Worm (Caenorhabditis elegans): ENCODE data around the gene Y54F10BM.22.
A peak's percentile ranks its signal among the peaks of the same experiment; 100 is the strongest.

Y54F10BM.22 gene

ce11 chrIII:2310996-2311395 lies 30.3 kb downstream of the Y54F10BM.22 start:
- TF ChIP-seq pha-4 (tag; optimal IDR thresholded peaks at IDR 0.05) (no peak), ceh-43 (GFP tag; optimal IDR thresholded peaks at IDR 0.05) (no peak)

ce11 chrIII:2313985-2314494 lies 33.3 kb downstream of the Y54F10BM.22 start, which contains the start of the genes fbxa-66 and iffb-1:
TSS of gene fbxa-66 (minus strand) at chrIII:2314035.
TSS of gene iffb-1 (plus strand) at chrIII:2314436.
- no peak for TF ChIP-seq hlh-1 (tag; optimal IDR thresholded peaks at IDR 0.05)
- no peak for TF ChIP-seq elt-3 (tag; optimal IDR thresholded peaks at IDR 0.05)
- no peak for TF ChIP-seq cnd-1 (tag; optimal IDR thresholded peaks at IDR 0.05)
- TF ChIP-seq unc-62 (GFP tag; optimal IDR thresholded peaks at IDR 0.05): no peak
- TF ChIP-seq bed-3 (GFP tag; optimal IDR thresholded peaks at IDR 0.05): no peak
- peak; percentile 44 for TF ChIP-seq ces-1 (GFP tag; optimal IDR thresholded peaks at IDR 0.05)
- no peak for TF ChIP-seq mab-5 (tag; optimal IDR thresholded peaks at IDR 0.05)
- TF ChIP-seq sem-2 (GFP tag; optimal IDR thresholded peaks at IDR 0.05): no peak

- no peak for TF ChIP-seq nhr-2 (tag; optimal IDR thresholded peaks at IDR 0.05)
- no peak for TF ChIP-seq unc-120 (tag; optimal IDR thresholded peaks at IDR 0.05; ENCODE audit: poor library complexity, severe bottlenecking)
- TF ChIP-seq zip-8 (tag; optimal IDR thresholded peaks at IDR 0.05): no peak
- TF ChIP-seq lsy-2 (tag; optimal IDR thresholded peaks at IDR 0.05): no peak
- TF ChIP-seq M03D4.4 (tag; optimal IDR thresholded peaks at IDR 0.05): no peak
- TF ChIP-seq lin-32 (GFP tag; optimal IDR thresholded peaks at IDR 0.05): no peak
- no peak for TF ChIP-seq bed-3 (GFP tag; optimal IDR thresholded peaks at IDR 0.05)
- TF ChIP-seq unc-39 (tag; optimal IDR thresholded peaks at IDR 0.05): no peak
- TF ChIP-seq mls-2 (tag; optimal IDR thresholded peaks at IDR 0.05): no peak
- TF ChIP-seq ceh-39 (tag; optimal IDR thresholded peaks at IDR 0.05): no peak
- TF ChIP-seq blmp-1 (tag; optimal IDR thresholded peaks at IDR 0.05): no peak
Measured at ce11 chrIII:2314678-2315077, 34.0 kb downstream of the Y54F10BM.22 start.

ce11 chrIII:2316439-2316838 lies 35.7 kb downstream of the Y54F10BM.22 start:
- TF ChIP-seq nhr-12 (tag; optimal IDR thresholded peaks at IDR 0.05): no peak
- no peak for TF ChIP-seq nhr-76 (tag; optimal IDR thresholded peaks at IDR 0.05)
- no peak for TF ChIP-seq elt-1 (tag; optimal IDR thresholded peaks at IDR 0.05; ENCODE audit: borderline replicate concordance, insufficient read depth)
- TF ChIP-seq ham-2 (GFP tag; optimal IDR thresholded peaks at IDR 0.05): no peak

- TF ChIP-seq hlh-1 (tag; optimal IDR thresholded peaks at IDR 0.05): no peak
- TF ChIP-seq elt-1 (tag; optimal IDR thresholded peaks at IDR 0.05; ENCODE audit: borderline replicate concordance, insufficient read depth): no peak
- TF ChIP-seq bed-3 (GFP tag; optimal IDR thresholded peaks at IDR 0.05): no peak
- TF ChIP-seq nhr-76 (tag; optimal IDR thresholded peaks at IDR 0.05): no peak
- no peak for TF ChIP-seq tbx-8 (GFP tag; optimal IDR thresholded peaks at IDR 0.05)
Measured at ce11 chrIII:2324703-2325102, 44.0 kb downstream of the Y54F10BM.22 start.

- TF ChIP-seq zip-8 (tag; optimal IDR thresholded peaks at IDR 0.05) (no peak), mab-5 (tag; optimal IDR thresholded peaks at IDR 0.05) (no peak), hlh-1 (tag; optimal IDR thresholded peaks at IDR 0.05) (no peak), sem-2 (GFP tag; optimal IDR thresholded peaks at IDR 0.05) (no peak), mls-2 (tag; optimal IDR thresholded peaks at IDR 0.05) (no peak), nhr-76 (tag; optimal IDR thresholded peaks at IDR 0.05) (no peak)
Measured at ce11 chrIII:2328612-2329011, 47.9 kb downstream of the Y54F10BM.22 start.

ce11 chrIII:2329336-2329735 lies 48.6 kb downstream of the Y54F10BM.22 start, which contains the start of gene Y54F10BM.12:
TSS of gene Y54F10BM.12 (minus strand) at chrIII:2329679.
- TF ChIP-seq mab-5 (tag; optimal IDR thresholded peaks at IDR 0.05) (no peak), ztf-11 (tag; optimal IDR thresholded peaks at IDR 0.05) (no peak), lsy-2 (tag; optimal IDR thresholded peaks at IDR 0.05) (no peak), unc-62 (GFP tag; optimal IDR thresholded peaks at IDR 0.05) (no peak), ces-1 (GFP tag; optimal IDR thresholded peaks at IDR 0.05) (no peak), lin-32 (GFP tag; optimal IDR thresholded peaks at IDR 0.05) (no peak), ham-2 (GFP tag; optimal IDR thresholded peaks at IDR 0.05) (no peak), unc-39 (tag; optimal IDR thresholded peaks at IDR 0.05) (no peak), M03D4.4 (tag; optimal IDR thresholded peaks at IDR 0.05) (no peak), nhr-237 (tag; optimal IDR thresholded peaks at IDR 0.05) (no peak), cnd-1 (tag; optimal IDR thresholded peaks at IDR 0.05) (no peak), zip-8 (tag; optimal IDR thresholded peaks at IDR 0.05) (no peak), flh-1 (GFP tag; optimal IDR thresholded peaks at IDR 0.05) (no peak), bed-3 (GFP tag; optimal IDR thresholded peaks at IDR 0.05) (no peak), elt-3 (tag; optimal IDR thresholded peaks at IDR 0.05) (no peak), mep-1 (tag; optimal IDR thresholded peaks at IDR 0.05) (no peak), blmp-1 (tag; optimal IDR thresholded peaks at IDR 0.05) (no peak)

Data from whole organism, mixed stage, embryonic.